Fruit fly (Drosophila melanogaster): Measurements from ENCODE around the gene CG33658.

The CG33658 gene

DNA sequence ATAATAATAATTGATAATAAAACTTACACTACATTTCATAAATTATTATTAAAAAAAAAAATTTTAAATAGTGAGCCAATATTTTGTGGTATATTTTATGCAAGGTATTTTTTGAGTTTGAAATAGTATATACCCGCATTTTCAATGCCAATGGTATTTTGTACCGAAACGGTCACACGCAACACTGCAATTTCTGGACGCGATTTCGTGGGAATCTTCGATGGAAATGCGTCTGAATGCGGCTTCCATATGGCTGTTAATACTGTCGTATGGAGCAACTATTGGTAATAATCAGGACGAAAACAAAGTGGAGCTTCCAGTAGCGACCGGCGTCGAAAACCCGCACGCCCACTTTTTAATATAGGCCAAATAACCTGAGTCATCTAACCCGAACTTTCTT lies 10.5 kb upstream of the CG33658 start, which contains the start of gene Nct (continued):
- TF ChIP-seq CG8765 (GFP tag; IDR thresholded peaks at IDR 0.05) (no peak), CG31388 (GFP tag; optimal IDR thresholded peaks at IDR 0.05) (no peak), trem (tag; optimal IDR thresholded peaks at IDR 0.05) (peak; percentile 18), CG17912 (GFP tag; optimal IDR thresholded peaks at IDR 0.05) (no peak), scrt (GFP tag; optimal IDR thresholded peaks at IDR 0.05) (no peak), wek (GFP tag; optimal IDR thresholded peaks at IDR 0.05) (no peak), amos (GFP tag; IDR thresholded peaks at IDR 0.05; ENCODE audit: partially characterized antibody) (no peak), Dref (GFP tag; IDR thresholded peaks at IDR 0.05) (no peak), Kr (GFP tag; optimal IDR thresholded peaks at IDR 0.05) (no peak), E2f2 (GFP tag; IDR thresholded peaks at IDR 0.05) (peak; percentile 72), CG3281 (GFP tag; optimal IDR thresholded peaks at IDR 0.05) (no peak), ssp (GFP tag; IDR thresholded peaks at IDR 0.05) (no peak), CG8290 (GFP tag; optimal IDR thresholded peaks at IDR 0.05) (no peak), CG8290 (tag; optimal IDR thresholded peaks at IDR 0.05) (no peak), CG10274 (GFP tag; optimal IDR thresholded peaks at IDR 0.05) (no peak), CG2116 (GFP tag; optimal IDR thresholded peaks at IDR 0.05) (peak; percentile 7), Ravus (GFP tag; IDR thresholded peaks at IDR 0.05) (no peak), BtbVII (GFP tag; optimal IDR thresholded peaks at IDR 0.05) (no peak), CG6254 (GFP tag; optimal IDR thresholded peaks at IDR 0.05) (no peak), gem (tag; optimal IDR thresholded peaks at IDR 0.05) (no peak), CG8924 (tag; optimal IDR thresholded peaks at IDR 0.05) (no peak), trh (GFP tag; optimal IDR thresholded peaks at IDR 0.05) (no peak), CG11398 (GFP tag; optimal IDR thresholded peaks at IDR 0.05) (no peak), CG31441 (GFP tag; IDR thresholded peaks at IDR 0.05) (no peak), CrebB (tag; optimal IDR thresholded peaks at IDR 0.05) (no peak), bcd (GFP tag; optimal IDR thresholded peaks at IDR 0.05) (no peak), CG17829 (tag; optimal IDR thresholded peaks at IDR 0.05) (peak; percentile 1), Fer2 (tag; optimal IDR thresholded peaks at IDR 0.05) (no peak), chn (GFP tag; optimal IDR thresholded peaks at IDR 0.05) (no peak), usp (GFP tag; optimal IDR thresholded peaks at IDR 0.05) (no peak), CG13424 (tag; optimal IDR thresholded peaks at IDR 0.05) (no peak), ranshi (GFP tag; IDR thresholded peaks at IDR 0.05) (no peak), Dll (GFP tag; IDR thresholded peaks at IDR 0.05; ENCODE audit: partially characterized antibody) (0 out of 4 replicates have a peak, but pooled peaks have one; percentile 15), H15 (GFP tag; IDR thresholded peaks at IDR 0.05) (no peak), CG13296 (GFP tag; optimal IDR thresholded peaks at IDR 0.05) (no peak), Scr (GFP tag; IDR thresholded peaks at IDR 0.05; ENCODE audit: partially characterized antibody) (peak; percentile 25; the same call in 1 of the 2 replicates), lov (optimal IDR thresholded peaks at IDR 0.05) (no peak), lov (GFP tag; IDR thresholded peaks at IDR 0.05) (no peak), Adf1 (GFP tag; IDR thresholded peaks at IDR 0.05) (no peak), slou (GFP tag; optimal IDR thresholded peaks at IDR 0.05) (no peak), Nf-YA (GFP tag; IDR thresholded peaks at IDR 0.05) (no peak), run (tag; optimal IDR thresholded peaks at IDR 0.05) (no peak), CG17612 (GFP tag; IDR thresholded peaks at IDR 0.05) (no peak), H2.0 (GFP tag; IDR thresholded peaks at IDR 0.05) (no peak), bbx (GFP tag; IDR thresholded peaks at IDR 0.05; ENCODE audit: partially characterized antibody) (0 out of 2 replicates have a peak, but pooled peaks have one; percentile 11), lilli (GFP tag; optimal IDR thresholded peaks at IDR 0.05) (no peak), CG9797 (GFP tag; optimal IDR thresholded peaks at IDR 0.05) (peak; percentile 72), CG17568 (GFP tag; optimal IDR thresholded peaks at IDR 0.05) (no peak), Usf (GFP tag; optimal IDR thresholded peaks at IDR 0.05) (no peak), CG14710 (tag; optimal IDR thresholded peaks at IDR 0.05) (peak; percentile 38), CG34422 (GFP tag; IDR thresholded peaks at IDR 0.05) (no peak)
